Fruit fly (Drosophila melanogaster): ENCODE results near the gene tkv.

Gene tkv

DNA sequence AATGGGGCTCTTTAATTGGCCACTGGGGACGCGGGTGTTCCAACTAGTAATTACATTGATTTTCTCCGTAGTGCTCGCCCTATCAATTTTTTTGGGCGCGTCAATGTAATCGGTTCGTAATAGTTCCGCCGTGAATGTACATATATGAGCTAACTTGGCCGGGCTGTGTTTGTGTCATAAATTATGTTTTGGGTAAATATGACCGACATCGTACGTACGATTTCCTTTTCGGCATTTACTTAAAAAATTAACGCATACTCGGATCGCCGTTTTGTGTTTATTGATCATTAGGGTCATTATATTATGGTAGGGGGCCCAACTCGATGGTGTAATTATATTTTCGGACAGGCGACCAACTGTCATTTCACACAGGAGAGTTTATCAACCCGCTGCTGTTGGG is 74.5 kb downstream of the tkv start (continued):
- TF ChIP-seq sc (optimal IDR thresholded peaks at IDR 0.05) (no peak), sc (GFP tag; optimal IDR thresholded peaks at IDR 0.05) (peak; percentile 24), sima (GFP tag; optimal IDR thresholded peaks at IDR 0.05) (no peak), p53 (GFP tag; optimal IDR thresholded peaks at IDR 0.05) (no peak), YL-1 (GFP tag; optimal IDR thresholded peaks at IDR 0.05) (peak; percentile 16), fd3F (GFP tag; optimal IDR thresholded peaks at IDR 0.05) (peak; percentile 7), CG14050 (GFP tag; IDR thresholded peaks at IDR 0.05) (no peak), CG42726 (GFP tag; IDR thresholded peaks at IDR 0.05; ENCODE audit: partially characterized antibody) (no peak), amos (GFP tag; IDR thresholded peaks at IDR 0.05; ENCODE audit: partially characterized antibody) (no peak), unpg (GFP tag; optimal IDR thresholded peaks at IDR 0.05) (no peak), luna (GFP tag; optimal IDR thresholded peaks at IDR 0.05) (no peak), insv (GFP tag; optimal IDR thresholded peaks at IDR 0.05) (no peak), CG5245 (GFP tag; optimal IDR thresholded peaks at IDR 0.05) (no peak), CG11696 (GFP tag; IDR thresholded peaks at IDR 0.05) (no peak), CG18262 (tag; optimal IDR thresholded peaks at IDR 0.05) (no peak), CG11504 (tag; optimal IDR thresholded peaks at IDR 0.05) (no peak), ind (GFP tag; optimal IDR thresholded peaks at IDR 0.05) (no peak), D19B (GFP tag; optimal IDR thresholded peaks at IDR 0.05) (no peak), CG10543 (GFP tag; optimal IDR thresholded peaks at IDR 0.05) (peak; percentile 86), CG6813 (GFP tag; optimal IDR thresholded peaks at IDR 0.05) (peak; percentile 56), CG18619 (GFP tag; optimal IDR thresholded peaks at IDR 0.05) (no peak), Nf-YA (GFP tag; IDR thresholded peaks at IDR 0.05) (0 out of 2 replicates have a peak, but pooled peaks have one; percentile 18), Oaz (GFP tag; IDR thresholded peaks at IDR 0.05) (no peak), Jarid2 (GFP tag; optimal IDR thresholded peaks at IDR 0.05) (peak; percentile 34), Xbp1 (GFP tag; optimal IDR thresholded peaks at IDR 0.05) (no peak), kni (GFP tag; optimal IDR thresholded peaks at IDR 0.05) (peak; percentile 65), Lim3 (GFP tag; IDR thresholded peaks at IDR 0.05) (no peak), CG3726 (GFP tag; IDR thresholded peaks at IDR 0.05) (no peak), fd64A (GFP tag; optimal IDR thresholded peaks at IDR 0.05) (peak; percentile 75), CG7372 (GFP tag; IDR thresholded peaks at IDR 0.05) (0 out of 2 replicates have a peak, but pooled peaks have one; percentile 13), CG14710 (tag; optimal IDR thresholded peaks at IDR 0.05) (no peak), CG4328 (GFP tag; optimal IDR thresholded peaks at IDR 0.05) (peak; percentile 68), CG10321 (GFP tag; IDR thresholded peaks at IDR 0.05) (no peak), CG3163 (GFP tag; optimal IDR thresholded peaks at IDR 0.05) (no peak), CG4404 (GFP tag; IDR thresholded peaks at IDR 0.05) (no peak), CG9932 (GFP tag; IDR thresholded peaks at IDR 0.05) (peak; percentile 42), CG17829 (tag; optimal IDR thresholded peaks at IDR 0.05) (no peak), CG6689 (GFP tag; IDR thresholded peaks at IDR 0.05) (0 out of 2 replicates have a peak, but pooled peaks have one; percentile 6), CG13296 (GFP tag; optimal IDR thresholded peaks at IDR 0.05) (peak; percentile 82), CHES-1-like (GFP tag; optimal IDR thresholded peaks at IDR 0.05) (no peak), CG18599 (GFP tag; optimal IDR thresholded peaks at IDR 0.05) (no peak), CG2875 (GFP tag; optimal IDR thresholded peaks at IDR 0.05) (peak; percentile 59), vnd (GFP tag; IDR thresholded peaks at IDR 0.05; ENCODE audit: partially characterized antibody) (no peak), CG2129 (GFP tag; IDR thresholded peaks at IDR 0.05; ENCODE audit: partially characterized antibody) (no peak), repo (GFP tag; optimal IDR thresholded peaks at IDR 0.05) (no peak), BEAF-32 (GFP tag; optimal IDR thresholded peaks at IDR 0.05) (no peak), ash1 (GFP tag; optimal IDR thresholded peaks at IDR 0.05) (peak; percentile 59), fd102C (GFP tag; optimal IDR thresholded peaks at IDR 0.05) (no peak), mam (GFP tag; optimal IDR thresholded peaks at IDR 0.05) (no peak), CG4820 (GFP tag; optimal IDR thresholded peaks at IDR 0.05) (no peak), CG10431 (GFP tag; optimal IDR thresholded peaks at IDR 0.05) (no peak)
